Fruit fly (Drosophila melanogaster) whole organism, wandering third instar larva: ENCODE results near the gene CG5880.

Experiments used
- tai ChIP-seq: sonication (Bioruptor generic); optimal IDR thresholded peaks from 2 replicates; lab custom pipeline; 2016; ENCODE audit warnings: missing biosample characterization, missing genetic modification characterization
- usp ChIP-seq: fragments of >200 bp; optimal IDR thresholded peaks from 2 replicates; lab custom pipeline; 2017; ENCODE audit warnings: missing biosample characterization, missing genetic modification characterization

- TF ChIP-seq tai (GFP tag; lab: Kevin White, UChicago) (no peak), usp (GFP tag; lab: Kevin White, UChicago) (no peak)
Measured at dm6 chr3R:27134728-27135361, 18.3 kb downstream of the CG5880 start.
